Worm (Caenorhabditis elegans) whole organism, L3 larva: ENCODE results near the gene viro-2.

Experiments used
- aly-2 ChIP-seq: fragments of 150-350 bp; optimal IDR thresholded peaks from 2 replicates; lab custom pipeline; 2014; ENCODE audit warnings: missing biosample characterization, missing genetic modification characterization
- ceh-16 ChIP-seq: sonication (generic microtip); optimal IDR thresholded peaks from 2 replicates; lab custom pipeline; 2017; ENCODE audit warnings: missing biosample characterization, missing genetic modification characterization
- ceh-28 ChIP-seq: fragments of 150-350 bp; optimal IDR thresholded peaks from 2 replicates; lab custom pipeline; 2014; ENCODE audit warnings: missing biosample characterization, missing genetic modification reagents, missing genetic modification characterization
- ceh-9 ChIP-seq: sonication (generic microtip); optimal IDR thresholded peaks from 2 replicates; lab custom pipeline; 2018; ENCODE audit warnings: missing biosample characterization, missing genetic modification characterization
- egl-27 ChIP-seq: sonication (generic microtip); optimal IDR thresholded peaks from 4 replicates; lab custom pipeline; 2017; ENCODE audit warnings: missing biosample characterization, missing genetic modification reagents, missing genetic modification characterization
- egl-5 ChIP-seq: fragments of 150-350 bp; optimal IDR thresholded peaks from 2 replicates; lab custom pipeline; 2017; ENCODE audit warnings: missing biosample characterization, missing genetic modification reagents, missing genetic modification characterization, inconsistent platforms
- elt-1 ChIP-seq: fragments of 150-350 bp; optimal IDR thresholded peaks from 2 replicates; lab custom pipeline; 2014; ENCODE audit warnings: missing biosample characterization, missing genetic modification characterization
- elt-2 ChIP-seq: sonication (generic microtip); optimal IDR thresholded peaks from 2 replicates; lab custom pipeline; 2016; ENCODE audit warnings: missing genetic modification reagents, mild to moderate bottlenecking, missing genetic modification characterization, missing compliant biosample characterization
- elt-3 ChIP-seq, 3 experiments: fragments of 150-350 bp in 1 of 3; sonication (generic microtip) in 2 of 3; optimal IDR thresholded peaks; 2 replicates in 2 of 3; 4 replicates in 1 of 3; lab custom pipeline; 2014 to 2017; ENCODE audit warnings: missing biosample characterization in 3 of 3, missing genetic modification characterization in 3 of 3
- fkh-10 ChIP-seq: sonication (generic microtip); optimal IDR thresholded peaks from 2 replicates; lab custom pipeline; 2017; ENCODE audit warnings: missing biosample characterization, missing genetic modification reagents, missing genetic modification characterization
- fkh-2 ChIP-seq: fragments of 150-350 bp; optimal IDR thresholded peaks from 2 replicates; lab custom pipeline; 2014; ENCODE audit warnings: missing biosample characterization, missing genetic modification reagents, missing genetic modification characterization
- fos-1 ChIP-seq: fragments of 150-350 bp; optimal IDR thresholded peaks from 2 replicates; lab custom pipeline; 2014; ENCODE audit warnings: missing biosample characterization, missing genetic modification characterization
- hmg-11 ChIP-seq: sonication (generic microtip); optimal IDR thresholded peaks from 2 replicates; lab custom pipeline; 2016; ENCODE audit warnings: missing genetic modification characterization, missing compliant biosample characterization
- jun-1 ChIP-seq: fragments of 150-350 bp; optimal IDR thresholded peaks from 2 replicates; lab custom pipeline; 2014; ENCODE audit warnings: missing biosample characterization, missing genetic modification reagents, missing genetic modification characterization
- lin-15B ChIP-seq: fragments of 150-350 bp; optimal IDR thresholded peaks from 2 replicates; lab custom pipeline; 2014; ENCODE audit warnings: missing biosample characterization, missing genetic modification characterization
- lin-39 ChIP-seq: fragments of 150-350 bp; optimal IDR thresholded peaks from 2 replicates; lab custom pipeline; 2018; ENCODE audit warnings: missing biosample characterization, missing genetic modification reagents, missing genetic modification characterization
- lsy-12 ChIP-seq: sonication (generic microtip); optimal IDR thresholded peaks from 2 replicates; lab custom pipeline; 2016; ENCODE audit warnings: mild to moderate bottlenecking, missing genetic modification characterization, missing compliant biosample characterization
- mdl-1 ChIP-seq: fragments of 150-350 bp; optimal IDR thresholded peaks from 2 replicates; lab custom pipeline; 2014; ENCODE audit warnings: missing biosample characterization, missing genetic modification characterization
- mml-1 ChIP-seq: fragments of 150-350 bp; sonication (generic microtip); optimal IDR thresholded peaks from 3 replicates; lab custom pipeline; 2014; ENCODE audit warnings: missing biosample characterization, missing genetic modification characterization
- nfya-1 ChIP-seq: sonication (generic microtip); optimal IDR thresholded peaks from 2 replicates; lab custom pipeline; 2017; ENCODE audit warnings: missing genetic modification characterization, mild to moderate bottlenecking, missing compliant biosample characterization, antibody characterized with exemption, moderate library complexity; ENCODE audit not compliant: insufficient read depth
- nhr-11 ChIP-seq: fragments of 150-350 bp; optimal IDR thresholded peaks from 2 replicates; lab custom pipeline; 2014; ENCODE audit warnings: missing biosample characterization, missing genetic modification characterization
- nhr-12 ChIP-seq: fragments of 150-350 bp; optimal IDR thresholded peaks from 2 replicates; lab custom pipeline; 2014; ENCODE audit warnings: missing biosample characterization, missing genetic modification characterization
- nhr-23 ChIP-seq: fragments of 150-350 bp; optimal IDR thresholded peaks from 2 replicates; lab custom pipeline; 2014; ENCODE audit warnings: missing biosample characterization, missing genetic modification reagents, missing genetic modification characterization
- nhr-237 ChIP-seq: fragments of 150-350 bp; optimal IDR thresholded peaks from 2 replicates; lab custom pipeline; 2014; ENCODE audit warnings: missing biosample characterization, missing genetic modification characterization
- nhr-25 ChIP-seq: sonication (generic microtip); optimal IDR thresholded peaks from 2 replicates; lab custom pipeline; 2017; ENCODE audit warnings: missing biosample characterization, missing genetic modification characterization
- nhr-28 ChIP-seq: fragments of 150-350 bp; optimal IDR thresholded peaks from 2 replicates; lab custom pipeline; 2014; ENCODE audit warnings: missing biosample characterization, missing genetic modification characterization
- nhr-43 ChIP-seq: sonication (generic microtip); optimal IDR thresholded peaks from 2 replicates; lab custom pipeline; 2016; ENCODE audit warnings: mild to moderate bottlenecking, missing genetic modification characterization, missing compliant biosample characterization; ENCODE audit not compliant: poor library complexity, severe bottlenecking
- nhr-67 ChIP-seq: fragments of 150-350 bp; optimal IDR thresholded peaks from 2 replicates; lab custom pipeline; 2014; ENCODE audit warnings: missing biosample characterization, missing genetic modification characterization
- nhr-76 ChIP-seq: fragments of 150-350 bp; sonication (generic microtip); optimal IDR thresholded peaks from 5 replicates; lab custom pipeline; 2014; ENCODE audit warnings: missing biosample characterization, missing genetic modification characterization
- nhr-77 ChIP-seq: fragments of 150-350 bp; optimal IDR thresholded peaks from 2 replicates; lab custom pipeline; 2014; ENCODE audit warnings: missing biosample characterization, missing genetic modification characterization
- pha-4 ChIP-seq: fragments of 150-350 bp; optimal IDR thresholded peaks from 2 replicates; lab custom pipeline; 2014; ENCODE audit warnings: missing biosample characterization, missing genetic modification reagents, missing genetic modification characterization
- pqm-1 ChIP-seq: fragments of 150-350 bp; optimal IDR thresholded peaks from 2 replicates; lab custom pipeline; 2017; ENCODE audit warnings: missing biosample characterization, missing genetic modification characterization, inconsistent platforms
- skn-1 ChIP-seq: fragments of 150-350 bp; optimal IDR thresholded peaks from 2 replicates; lab custom pipeline; 2014; ENCODE audit warnings: missing biosample characterization, missing genetic modification characterization
- snpc-4 ChIP-seq: fragments of 150-350 bp; optimal IDR thresholded peaks from 2 replicates; lab custom pipeline; 2014; ENCODE audit warnings: missing biosample characterization, missing genetic modification characterization
- unc-39 ChIP-seq: sonication (generic microtip); optimal IDR thresholded peaks from 4 replicates; lab custom pipeline; 2017; ENCODE audit warnings: missing biosample characterization, missing genetic modification characterization
- ztf-11 ChIP-seq: fragments of 150-350 bp; optimal IDR thresholded peaks from 2 replicates; lab custom pipeline; 2014; ENCODE audit warnings: missing biosample characterization, missing genetic modification characterization
- ztf-4 ChIP-seq: fragments of 150-350 bp; optimal IDR thresholded peaks from 2 replicates; lab custom pipeline; 2014; ENCODE audit warnings: missing biosample characterization, missing genetic modification characterization

viro-2 gene

DNA sequence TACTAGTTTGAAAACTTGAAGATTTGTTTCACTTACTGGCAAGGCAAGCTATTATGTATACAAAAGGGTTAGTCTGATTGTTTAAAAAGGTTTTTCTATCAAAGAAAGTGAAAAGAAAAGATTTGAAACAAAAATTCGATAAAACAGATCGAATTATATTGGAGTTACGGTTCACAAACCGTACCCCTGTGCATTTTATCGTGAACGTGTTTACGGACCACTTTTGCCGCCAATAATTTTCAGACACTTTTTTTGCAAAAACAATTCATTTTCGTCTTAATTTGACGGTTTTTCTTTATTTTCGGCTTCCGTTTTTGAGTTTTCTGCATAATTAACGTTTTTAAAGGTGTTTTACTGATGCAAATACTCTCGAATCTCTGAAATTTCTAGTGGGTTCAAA, 36.6 kb downstream of the viro-2 start:
- TF ChIP-seq hmg-11 (tag; lab: Kevin White, UChicago): no peak
- no peak for TF ChIP-seq nhr-77 (tag; lab: Kevin White, UChicago)
- TF ChIP-seq ceh-9 (tag; lab: Kevin White, UChicago): no peak
- TF ChIP-seq unc-39 (tag; lab: Kevin White, UChicago): no peak
- TF ChIP-seq nhr-23 (tag; lab: Kevin White, UChicago): no peak
- no peak for TF ChIP-seq mdl-1 (tag; lab: Kevin White, UChicago)
- TF ChIP-seq snpc-4 (tag; lab: Kevin White, UChicago): no peak
- no peak for TF ChIP-seq fos-1
- no peak for TF ChIP-seq nhr-11 (tag; lab: Kevin White, UChicago)
- TF ChIP-seq ceh-16 (tag; lab: Kevin White, UChicago): no peak
- no peak for TF ChIP-seq lin-15B (tag; lab: Kevin White, UChicago)
- no peak for TF ChIP-seq nhr-12 (tag; lab: Kevin White, UChicago)
- no peak for TF ChIP-seq jun-1 (tag; lab: Kevin White, UChicago)
- no peak for TF ChIP-seq skn-1
- TF ChIP-seq fkh-10 (GFP tag; lab: Kevin White, UChicago): no peak
- TF ChIP-seq, all 47 proteins: peak for 0

- TF ChIP-seq lsy-12 (peak; percentile 27), nhr-76 (no peak), jun-1 (tag; lab: Kevin White, UChicago) (peak; percentile 82), egl-5 (tag; lab: Kevin White, UChicago) (peak; percentile 44), ztf-4 (tag; lab: Kevin White, UChicago) (no peak), pqm-1 (tag; lab: Kevin White, UChicago) (peak; percentile 97), nfya-1 (tag; lab: Kevin White, UChicago) (peak; percentile 50), nhr-11 (tag; lab: Kevin White, UChicago) (no peak), elt-1 (tag; lab: Kevin White, UChicago) (no peak), fkh-2 (tag; lab: Kevin White, UChicago) (no peak), snpc-4 (tag; lab: Kevin White, UChicago) (peak; percentile 37), fos-1 (peak; percentile 18), nhr-25 (tag; lab: Kevin White, UChicago) (no peak), ztf-11 (tag; lab: Kevin White, UChicago) (no peak), nhr-23 (tag; lab: Kevin White, UChicago) (no peak), aly-2 (no peak), nhr-237 (tag; lab: Kevin White, UChicago) (no peak), lin-39 (peak; percentile 5), ceh-28 (tag; lab: Kevin White, UChicago) (peak; percentile 38), nhr-43 (no peak), lin-15B (tag; lab: Kevin White, UChicago) (peak; percentile 42), elt-2 (tag; lab: Kevin White, UChicago) (peak; percentile 97), ceh-16 (tag; lab: Kevin White, UChicago) (no peak), egl-27 (tag; lab: Kevin White, UChicago) (no peak), mdl-1 (tag; lab: Kevin White, UChicago) (peak; percentile 58), nhr-67 (tag; lab: Kevin White, UChicago) (no peak), skn-1 (peak; percentile 72), pha-4 (tag; lab: Kevin White, UChicago) (peak; percentile 70)
Observed at ce11 chrIII:7165816-7166229, 37.1 kb downstream of the viro-2 start.

ce11 chrIII:7166664-7167567, 38.2 kb downstream of the viro-2 start:
- TF ChIP-seq nhr-28 (tag; lab: Kevin White, UChicago): no peak
- TF ChIP-seq pqm-1 (tag; lab: Kevin White, UChicago): peak; percentile 65
- peak; percentile 68 for TF ChIP-seq lin-39
- peak; percentile 77 for TF ChIP-seq nfya-1 (tag; lab: Kevin White, UChicago)
- peak; percentile 74 for TF ChIP-seq lin-15B (tag; lab: Kevin White, UChicago)
- TF ChIP-seq pha-4 (tag; lab: Kevin White, UChicago): peak; percentile 51
- peak; percentile 23 for TF ChIP-seq fkh-10 (GFP tag; lab: Kevin White, UChicago)
- no peak for TF ChIP-seq nhr-76
- peak; percentile 91 for TF ChIP-seq elt-2 (tag; lab: Kevin White, UChicago)
- no peak for TF ChIP-seq nhr-237 (tag; lab: Kevin White, UChicago)
- TF ChIP-seq egl-27 (tag; lab: Kevin White, UChicago): peak; percentile 54
- TF ChIP-seq hmg-11 (tag; lab: Kevin White, UChicago): peak; percentile 91
- TF ChIP-seq mml-1: no peak
- no peak for TF ChIP-seq ceh-28 (tag; lab: Kevin White, UChicago)
- no peak for TF ChIP-seq elt-3 (tag; optimal IDR thresholded peaks at IDR 0.05; lab: Kevin White, UChicago)
